Worm (Caenorhabditis elegans): ENCODE measurements around the gene F07F6.2.

F07F6.2 gene

DNA sequence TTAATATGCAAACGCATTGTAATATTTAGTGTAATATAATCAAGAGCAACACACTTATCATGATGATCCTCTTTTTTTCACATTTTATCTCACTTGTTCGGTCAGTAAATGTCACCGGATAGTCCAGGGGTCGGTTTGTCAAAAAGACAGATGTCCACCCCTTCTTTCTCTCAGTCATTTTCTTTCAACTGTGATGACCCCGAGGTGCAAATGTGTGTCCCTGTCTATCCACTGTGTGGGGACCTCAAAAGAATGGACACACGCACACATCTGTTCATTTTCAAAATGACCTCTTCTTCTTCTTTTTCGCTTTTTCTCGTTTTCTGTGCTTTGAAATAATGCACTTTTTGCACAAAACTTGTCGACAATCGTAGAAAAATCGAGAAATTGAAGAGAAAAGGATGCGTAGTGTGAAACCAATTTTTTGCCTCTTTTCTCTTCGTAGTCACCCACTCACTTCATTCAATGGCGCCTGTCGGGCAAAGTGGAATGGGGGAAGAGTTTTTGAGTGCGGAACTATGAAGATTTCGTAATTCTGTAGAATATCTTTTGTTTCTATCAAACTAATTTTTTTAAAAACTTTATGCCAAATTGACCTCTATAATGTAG lies 33.8 kb downstream of the F07F6.2 start:
- no peak for TF ChIP-seq nhr-12 (tag; optimal IDR thresholded peaks at IDR 0.05)
- no peak for TF ChIP-seq nhr-25 (tag; optimal IDR thresholded peaks at IDR 0.05)
- no peak for TF ChIP-seq ZK546.5 (tag; optimal IDR thresholded peaks at IDR 0.05)
- TF ChIP-seq sma-9 (GFP tag; optimal IDR thresholded peaks at IDR 0.05), result no peak
- TF ChIP-seq sma-9 (tag; optimal IDR thresholded peaks at IDR 0.05), result no peak
- peak; percentile 44 for TF ChIP-seq F13H6.1 (tag; optimal IDR thresholded peaks at IDR 0.05)
- TF ChIP-seq R02D3.7 (tag; optimal IDR thresholded peaks at IDR 0.05), result no peak
- peak; percentile 23 for TF ChIP-seq C34F6.9 (tag; optimal IDR thresholded peaks at IDR 0.05)
- no peak for TF ChIP-seq nhr-11 (tag; optimal IDR thresholded peaks at IDR 0.05)
- TF ChIP-seq lsy-2 (tag; optimal IDR thresholded peaks at IDR 0.05), result peak in 1 of 2 experiments; percentile 46
- no peak for TF ChIP-seq fos-1 (tag; optimal IDR thresholded peaks at IDR 0.05)
- peak; percentile 43 for TF ChIP-seq nhr-129 (tag; optimal IDR thresholded peaks at IDR 0.05)
- peak; percentile 32 for TF ChIP-seq zag-1 (tag; optimal IDR thresholded peaks at IDR 0.05)
- peak; percentile 49 for TF ChIP-seq sem-4 (tag; optimal IDR thresholded peaks at IDR 0.05)
- no peak for TF ChIP-seq skn-1 (tag; optimal IDR thresholded peaks at IDR 0.05)
- TF ChIP-seq aly-2 (tag; optimal IDR thresholded peaks at IDR 0.05), result no peak
- TF ChIP-seq ceh-16 (tag; optimal IDR thresholded peaks at IDR 0.05), result no peak
- TF ChIP-seq dmd-4 (tag; optimal IDR thresholded peaks at IDR 0.05), result no peak
- no peak for TF ChIP-seq egl-27 (tag; optimal IDR thresholded peaks at IDR 0.05)
- TF ChIP-seq unc-62 (GFP tag; optimal IDR thresholded peaks at IDR 0.05), result no peak
- no peak for TF ChIP-seq sma-3 (GFP tag; optimal IDR thresholded peaks at IDR 0.05)
- TF ChIP-seq unc-55 (GFP tag; optimal IDR thresholded peaks at IDR 0.05), result peak; percentile 41
- no peak for TF ChIP-seq gmeb-1 (tag; optimal IDR thresholded peaks at IDR 0.05)
- TF ChIP-seq nhr-237 (tag; optimal IDR thresholded peaks at IDR 0.05), result no peak
- TF ChIP-seq Y55F3AM.14 (GFP tag; optimal IDR thresholded peaks at IDR 0.05), result no peak
- no peak for TF ChIP-seq nhr-77 (tag; optimal IDR thresholded peaks at IDR 0.05)

DNA sequence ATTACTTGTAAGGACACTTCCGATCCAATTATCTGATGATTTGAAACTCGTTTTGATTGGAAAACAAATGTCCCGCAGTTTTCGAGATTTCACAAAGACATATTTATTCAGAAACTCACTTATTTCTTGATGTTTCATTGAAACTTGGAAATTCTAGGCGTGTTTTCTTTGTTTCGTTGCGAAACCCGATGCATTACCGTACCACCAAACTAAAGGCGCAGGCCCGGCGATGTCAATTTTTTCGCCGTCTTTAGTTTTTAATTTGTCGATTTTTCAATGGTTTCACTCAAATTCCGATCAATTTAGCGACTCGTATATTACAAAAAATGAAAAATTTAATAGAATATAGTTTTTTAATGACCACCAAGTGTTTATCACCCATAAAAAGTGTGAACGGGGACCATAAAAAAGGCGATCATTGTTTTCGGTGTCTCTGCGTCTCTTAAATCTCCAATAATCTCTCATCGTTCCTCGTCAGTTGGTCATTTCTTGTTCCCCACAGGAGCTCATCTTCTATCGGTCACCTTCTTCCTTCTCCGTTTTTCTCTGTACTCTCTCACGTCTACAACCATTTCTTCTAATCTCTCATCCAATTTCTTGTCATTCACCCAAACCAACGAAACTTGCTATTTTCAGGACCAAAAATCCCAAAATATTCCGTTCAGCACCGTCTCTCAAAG lies 35.9 kb downstream of the F07F6.2 start, which contains the start of gene clr-1:
clr-1 (plus strand) TSS at position 630 of the 680 bp plus-strand sequence.
- TF ChIP-seq ztf-11 (tag; optimal IDR thresholded peaks at IDR 0.05) (no peak), F13H6.1 (tag; optimal IDR thresholded peaks at IDR 0.05) (peak; percentile 13), dmd-4 (tag; optimal IDR thresholded peaks at IDR 0.05) (no peak)

DNA sequence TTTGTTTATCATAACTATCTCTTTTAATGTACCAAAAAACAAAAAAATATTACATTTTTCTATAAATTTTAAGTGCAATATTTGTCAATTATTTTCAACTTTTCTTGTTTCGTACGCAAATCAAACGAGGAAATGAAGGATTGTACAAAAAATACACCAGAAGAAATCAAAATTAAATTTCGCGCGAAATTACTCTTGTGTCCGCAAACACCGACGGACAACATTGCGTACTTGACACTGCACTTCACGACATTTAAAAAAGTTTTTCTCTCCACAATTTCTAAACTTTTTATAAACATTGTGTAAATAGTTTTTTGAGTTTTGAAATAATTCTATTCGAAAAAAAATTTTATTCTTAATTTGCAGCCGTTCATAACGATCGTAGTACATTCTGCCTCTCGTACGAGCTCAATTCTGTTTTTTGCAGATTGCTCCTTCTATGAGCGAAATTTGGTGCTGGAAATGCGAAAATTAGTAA lies 44.0 kb downstream of the F07F6.2 start, which contains the start of gene mrps-16:
mrps-16 (plus strand) TSS at position 428 of the 478 bp plus-strand sequence.
- TF ChIP-seq nhr-129 (tag; optimal IDR thresholded peaks at IDR 0.05) (peak; percentile 53), nhr-6 (tag; optimal IDR thresholded peaks at IDR 0.05) (peak; percentile 8), nhr-12 (tag; optimal IDR thresholded peaks at IDR 0.05) (no peak), ceh-16 (tag; optimal IDR thresholded peaks at IDR 0.05) (no peak), F13H6.1 (tag; optimal IDR thresholded peaks at IDR 0.05) (peak; percentile 41), ztf-1 (GFP tag; conservative IDR thresholded peaks at IDR 0.05) (no peak), gmeb-1 (tag; optimal IDR thresholded peaks at IDR 0.05) (peak; percentile 96), aly-2 (tag; optimal IDR thresholded peaks at IDR 0.05) (no peak), R02D3.7 (tag; optimal IDR thresholded peaks at IDR 0.05) (no peak), blmp-1 (tag; optimal IDR thresholded peaks at IDR 0.05; ENCODE audit: insufficient read depth) (no peak), dmd-4 (tag; optimal IDR thresholded peaks at IDR 0.05) (no peak), zag-1 (tag; optimal IDR thresholded peaks at IDR 0.05) (no peak), lin-39 (tag; optimal IDR thresholded peaks at IDR 0.05) (no peak), ztf-4 (tag; optimal IDR thresholded peaks at IDR 0.05) (no peak), unc-55 (GFP tag; optimal IDR thresholded peaks at IDR 0.05) (peak; percentile 72), mbf-1 (tag; optimal IDR thresholded peaks at IDR 0.05) (no peak), elt-3 (tag; optimal IDR thresholded peaks at IDR 0.05) (no peak), skn-1 (tag; optimal IDR thresholded peaks at IDR 0.05) (no peak), nhr-25 (tag; optimal IDR thresholded peaks at IDR 0.05) (no peak), Y55F3AM.14 (GFP tag; optimal IDR thresholded peaks at IDR 0.05) (no peak), ceh-82 (tag; optimal IDR thresholded peaks at IDR 0.05) (no peak), unc-62 (GFP tag; optimal IDR thresholded peaks at IDR 0.05) (no peak), crh-2 (tag; optimal IDR thresholded peaks at IDR 0.05) (peak; percentile 34), snpc-4 (tag; optimal IDR thresholded peaks at IDR 0.05) (peak; percentile 65), C34F6.9 (tag; optimal IDR thresholded peaks at IDR 0.05) (peak; percentile 64), ZK546.5 (tag; optimal IDR thresholded peaks at IDR 0.05) (no peak), ztf-11 (tag; optimal IDR thresholded peaks at IDR 0.05) (no peak), ama-1 (optimal IDR thresholded peaks at IDR 0.05) (peak; percentile 3), lin-11 (tag; optimal IDR thresholded peaks at IDR 0.05) (no peak), nhr-77 (tag; optimal IDR thresholded peaks at IDR 0.05) (no peak), mdl-1 (tag; optimal IDR thresholded peaks at IDR 0.05) (no peak), fos-1 (tag; optimal IDR thresholded peaks at IDR 0.05) (peak; percentile 26), nhr-10 (tag; optimal IDR thresholded peaks at IDR 0.05) (no peak), egl-27 (tag; optimal IDR thresholded peaks at IDR 0.05) (no peak), nhr-237 (tag; optimal IDR thresholded peaks at IDR 0.05) (no peak), elt-1 (tag; optimal IDR thresholded peaks at IDR 0.05) (no peak), nhr-23 (tag; optimal IDR thresholded peaks at IDR 0.05) (no peak), mab-5 (tag; optimal IDR thresholded peaks at IDR 0.05) (peak; percentile 41), peb-1 (tag; optimal IDR thresholded peaks at IDR 0.05) (no peak), alr-1 (tag; optimal IDR thresholded peaks at IDR 0.05) (no peak)

Measured in whole organism, L2 larva.